Fruit fly (Drosophila melanogaster): Measurements from ENCODE around the gene CG42395.

The CG42395 gene

DNA sequence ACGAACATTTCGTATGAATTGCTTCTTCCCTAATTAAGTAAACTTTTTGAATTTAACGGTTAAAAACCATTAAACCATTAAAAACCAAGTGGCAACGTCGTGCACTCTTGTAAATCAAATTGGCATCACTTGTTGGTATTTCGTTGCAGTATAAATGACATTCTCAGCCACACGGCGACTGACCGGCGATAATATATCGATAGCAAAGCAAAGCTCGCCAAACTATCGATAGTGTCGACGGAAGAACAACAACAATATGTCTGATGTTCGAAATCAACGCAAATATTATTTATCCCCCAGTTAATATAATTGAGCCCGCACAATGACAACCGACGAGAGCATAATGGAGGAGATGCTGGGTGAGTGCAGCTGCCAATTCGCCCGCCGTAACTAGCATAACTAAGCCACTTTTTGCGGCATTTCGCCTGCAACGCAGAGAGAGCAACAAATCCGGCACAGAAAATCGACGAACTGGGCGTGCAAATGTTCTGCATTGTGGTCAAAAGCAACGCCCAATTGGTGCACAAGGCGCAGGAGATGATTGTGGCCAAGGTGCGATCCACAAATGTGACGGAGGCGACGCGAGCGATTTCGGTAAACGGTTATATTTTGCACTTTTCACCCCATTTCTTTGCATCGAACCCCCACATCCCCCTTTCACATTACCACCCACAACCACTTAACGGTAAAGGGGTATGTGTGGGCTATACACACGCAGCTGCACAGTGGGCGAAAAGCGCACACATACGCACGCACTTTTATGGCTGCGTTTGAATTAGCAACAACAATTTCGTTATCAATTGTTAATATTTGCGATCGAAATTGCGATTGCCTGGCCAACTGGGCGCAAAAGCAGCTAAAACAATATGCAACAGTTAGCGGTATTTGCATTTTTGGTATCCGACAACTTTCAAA, 25.0 kb upstream of the CG42395 start, which contains the start of gene Gga:
Gga (plus strand) TSS at position 213 of the 915 bp plus-strand sequence.
- TF ChIP-seq GATAd (GFP tag; optimal IDR thresholded peaks at IDR 0.05): no peak
- no peak for TF ChIP-seq Rel (GFP tag; optimal IDR thresholded peaks at IDR 0.05)
- TF ChIP-seq Rel (tag; optimal IDR thresholded peaks at IDR 0.05): peak; percentile 22
- TF ChIP-seq Sp1 (GFP tag; optimal IDR thresholded peaks at IDR 0.05): peak; percentile 8
- TF ChIP-seq sage (GFP tag; optimal IDR thresholded peaks at IDR 0.05): no peak
- no peak for TF ChIP-seq pan (optimal IDR thresholded peaks at IDR 0.05)
- no peak for TF ChIP-seq N (GFP tag; optimal IDR thresholded peaks at IDR 0.05)
- TF ChIP-seq h (GFP tag; optimal IDR thresholded peaks at IDR 0.05): peak; percentile 10
- no peak for TF ChIP-seq Hnf4 (GFP tag; optimal IDR thresholded peaks at IDR 0.05)

DNA sequence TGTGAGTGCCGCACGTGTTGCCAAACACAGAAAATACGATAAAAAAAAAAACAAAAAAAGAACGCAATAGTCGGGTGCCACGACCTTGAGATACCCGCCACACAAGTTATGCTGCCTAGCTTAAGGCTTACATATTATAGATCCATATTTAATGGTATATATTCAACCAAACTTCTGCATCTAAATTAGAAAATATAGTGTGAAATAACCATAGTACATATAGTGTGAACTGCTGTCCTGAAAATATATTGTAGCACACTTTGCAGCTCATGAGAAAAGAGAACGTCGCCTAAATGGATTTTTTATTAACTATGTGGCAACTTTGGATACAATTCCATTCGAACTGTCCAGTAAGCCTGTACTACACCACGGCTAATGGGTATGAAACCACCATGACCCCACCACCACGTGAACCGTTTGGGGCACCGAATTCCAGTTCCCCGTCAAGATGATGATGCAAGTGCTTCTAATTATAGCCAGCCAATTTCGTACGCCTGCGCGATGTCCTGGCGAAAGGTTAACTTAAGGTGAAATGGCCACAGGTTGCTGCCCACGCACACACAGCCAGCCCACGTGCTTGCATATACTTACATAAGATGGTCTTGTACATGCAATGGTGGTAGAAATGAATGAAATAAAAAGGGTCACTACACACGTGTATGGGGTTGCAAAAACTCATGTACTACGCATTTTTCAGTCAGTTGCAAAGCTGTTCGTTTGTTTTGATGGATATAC, 24.2 kb upstream of the CG42395 start:
- TF ChIP-seq N (GFP tag; optimal IDR thresholded peaks at IDR 0.05) (no peak), woc (GFP tag; optimal IDR thresholded peaks at IDR 0.05) (peak; percentile 76), Hr83 (GFP tag; optimal IDR thresholded peaks at IDR 0.05; ENCODE audit: poor library complexity, severe bottlenecking) (no peak), CrebA (GFP tag; optimal IDR thresholded peaks at IDR 0.05; ENCODE audit: borderline replicate concordance) (no peak), CG32264 (GFP tag; optimal IDR thresholded peaks at IDR 0.05) (no peak), dmrt93B (GFP tag; optimal IDR thresholded peaks at IDR 0.05) (no peak), Dfd (GFP tag; optimal IDR thresholded peaks at IDR 0.05) (no peak), Vsx2 (GFP tag; optimal IDR thresholded peaks at IDR 0.05; ENCODE audit: partially characterized antibody) (no peak), tai (GFP tag; optimal IDR thresholded peaks at IDR 0.05) (no peak), Sp1 (GFP tag; optimal IDR thresholded peaks at IDR 0.05) (peak; percentile 50), fru (GFP tag; optimal IDR thresholded peaks at IDR 0.05) (peak; percentile 77), br (GFP tag; optimal IDR thresholded peaks at IDR 0.05) (peak; percentile 67), Jra (GFP tag; optimal IDR thresholded peaks at IDR 0.05) (peak; percentile 42), ey (GFP tag; optimal IDR thresholded peaks at IDR 0.05) (peak; percentile 67), CG9705 (GFP tag; optimal IDR thresholded peaks at IDR 0.05) (no peak), Dif (GFP tag; optimal IDR thresholded peaks at IDR 0.05; ENCODE audit: partially characterized antibody) (no peak), sage (GFP tag; optimal IDR thresholded peaks at IDR 0.05) (no peak), jim (GFP tag; optimal IDR thresholded peaks at IDR 0.05) (no peak), Rel (GFP tag; optimal IDR thresholded peaks at IDR 0.05) (no peak), Rel (tag; optimal IDR thresholded peaks at IDR 0.05) (no peak), OdsH (GFP tag; optimal IDR thresholded peaks at IDR 0.05) (peak; percentile 59), usp (GFP tag; optimal IDR thresholded peaks at IDR 0.05) (no peak), Abd-B (GFP tag; optimal IDR thresholded peaks at IDR 0.05) (no peak), brk (GFP tag; optimal IDR thresholded peaks at IDR 0.05) (no peak), Hr78 (GFP tag; optimal IDR thresholded peaks at IDR 0.05) (no peak), psq (GFP tag; optimal IDR thresholded peaks at IDR 0.05) (peak; percentile 34), pan (optimal IDR thresholded peaks at IDR 0.05) (no peak), h (GFP tag; optimal IDR thresholded peaks at IDR 0.05) (peak; percentile 70), HLH106 (tag; optimal IDR thresholded peaks at IDR 0.05) (peak; percentile 44), foxo (GFP tag; optimal IDR thresholded peaks at IDR 0.05) (peak in 1 of 2 experiments; percentile 75), dsf (GFP tag; optimal IDR thresholded peaks at IDR 0.05; ENCODE audit: borderline replicate concordance) (no peak), GATAd (GFP tag; optimal IDR thresholded peaks at IDR 0.05) (no peak), sv (GFP tag; optimal IDR thresholded peaks at IDR 0.05) (peak; percentile 62), dl (GFP tag; optimal IDR thresholded peaks at IDR 0.05; ENCODE audit: insufficient read depth in 1 of 2, partially characterized antibody in 2 of 2) (no peak), Mio (GFP tag; optimal IDR thresholded peaks at IDR 0.05) (no peak), Hnf4 (GFP tag; optimal IDR thresholded peaks at IDR 0.05) (no peak), Myc (optimal IDR thresholded peaks at IDR 0.05) (peak; percentile 59), rgr (GFP tag; optimal IDR thresholded peaks at IDR 0.05) (peak; percentile 60), lola (GFP tag; optimal IDR thresholded peaks at IDR 0.05) (no peak)

All from whole organism, wandering third instar larva.